Fruit fly (Drosophila melanogaster) Kc167 (cell line): Measurements from ENCODE around the gene CG3505.

Source experiments
- Myc ChIP-seq: fragments of >200 bp; optimal IDR thresholded peaks from 2 replicates; lab custom pipeline; 2017; ENCODE audit warnings: missing external identifiers
- Sin3A ChIP-seq: fragments of >200 bp; optimal IDR thresholded peaks from 2 replicates; lab custom pipeline; 2018; ENCODE audit warnings: missing external identifiers
- h ChIP-seq: fragments of >200 bp; optimal IDR thresholded peaks from 3 replicates; lab custom pipeline; 2018; ENCODE audit warnings: missing external identifiers
- insv ChIP-seq: fragments of >200 bp; optimal IDR thresholded peaks from 3 replicates; lab custom pipeline; 2018; ENCODE audit warnings: missing external identifiers
- psq ChIP-seq: fragments of >200 bp; optimal IDR thresholded peaks from 2 replicates; lab custom pipeline; 2017; ENCODE audit warnings: missing external identifiers
- ttk ChIP-seq: sonication (Bioruptor generic); optimal IDR thresholded peaks from 2 replicates; lab custom pipeline; 2017; ENCODE audit warnings: missing external identifiers

The CG3505 gene

DNA sequence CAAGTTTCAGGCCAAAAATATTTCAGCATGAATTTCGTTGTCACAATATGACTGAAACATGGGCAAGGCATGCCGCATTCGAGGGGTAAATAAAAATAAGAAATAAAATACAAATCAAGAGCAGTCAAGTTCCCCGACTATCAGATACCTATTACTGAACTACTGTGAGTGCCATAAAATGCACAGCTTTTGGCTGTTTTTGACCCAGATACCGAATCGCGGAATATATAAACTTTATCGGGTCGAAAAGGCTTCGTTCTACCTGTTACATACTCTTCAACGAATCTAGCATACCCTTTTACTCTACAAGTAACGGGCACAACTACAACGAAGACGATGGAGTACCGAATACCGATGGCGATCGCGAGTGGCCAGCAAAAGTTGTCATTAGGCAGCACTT is 49.6 kb downstream of the CG3505 start:
- TF ChIP-seq psq (lab: Kevin White, UChicago): no peak
- TF ChIP-seq ttk (lab: Kevin White, UChicago): no peak
- no peak for TF ChIP-seq Sin3A (lab: Kevin White, UChicago)
- TF ChIP-seq insv: no peak
- TF ChIP-seq Myc (lab: Kevin White, UChicago): no peak
- TF ChIP-seq h (lab: Kevin White, UChicago): no peak

DNA sequence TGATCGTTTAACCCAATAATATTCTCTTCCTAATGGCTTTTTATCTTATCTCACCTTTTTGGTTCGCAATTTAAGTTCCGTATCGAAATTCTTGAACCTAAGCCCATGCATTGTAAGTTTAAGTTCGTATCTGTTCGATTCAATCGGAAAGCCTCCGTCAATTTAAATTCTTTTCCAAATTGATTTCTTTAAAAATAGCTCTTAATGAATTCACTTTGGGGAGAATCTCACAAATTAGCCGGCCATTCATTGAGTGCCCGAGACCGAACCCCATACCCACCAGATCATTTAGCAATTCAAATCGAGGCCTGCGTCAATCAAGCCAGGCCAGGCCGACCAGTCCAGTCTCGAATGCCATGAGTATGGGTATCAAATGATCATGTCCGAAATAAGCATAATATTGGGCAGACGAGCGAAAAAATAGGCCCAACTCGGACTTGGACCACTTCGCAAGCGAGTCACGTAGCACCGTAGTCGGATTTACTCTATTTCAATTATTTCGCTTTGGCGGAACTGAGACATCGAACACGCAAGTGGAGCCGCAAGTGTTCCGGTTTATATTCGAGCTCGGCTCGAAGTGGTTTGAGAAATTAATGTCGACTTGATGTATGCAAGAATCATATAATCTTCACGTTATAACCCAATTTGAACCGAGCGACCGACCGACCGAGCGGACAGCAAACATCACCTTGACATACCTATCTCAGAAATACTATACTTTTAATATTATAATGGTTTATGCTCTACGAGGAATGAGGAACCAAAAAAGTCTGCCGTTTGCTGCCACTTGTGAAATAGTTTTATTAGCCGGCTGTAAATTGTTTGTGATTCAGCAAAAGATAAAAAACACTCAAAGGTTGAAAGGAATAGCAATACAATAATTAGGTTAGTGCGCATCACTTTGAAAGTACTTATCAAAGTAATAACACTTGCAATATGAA is 50.7 kb downstream of the CG3505 start:
- TF ChIP-seq psq (lab: Kevin White, UChicago) (no peak), insv (no peak), ttk (lab: Kevin White, UChicago) (no peak), Sin3A (lab: Kevin White, UChicago) (no peak), h (lab: Kevin White, UChicago) (no peak), Myc (lab: Kevin White, UChicago) (no peak)
